Fruit fly (Drosophila melanogaster) whole organism, embryonic: ENCODE results near the gene mthl1.

Experiments
- CG12071 ChIP-seq: fragments of 200-800 bp; sonication (Bioruptor generic); optimal IDR thresholded peaks from 3 replicates; lab custom pipeline; 2018; ENCODE audit warnings: missing biosample characterization, mild to moderate bottlenecking, missing genetic modification characterization
- CG12219 ChIP-seq: fragments of 200-800 bp; sonication (Bioruptor generic); optimal IDR thresholded peaks from 3 replicates; lab custom pipeline; 2018; ENCODE audit warnings: missing biosample characterization, mild to moderate bottlenecking, missing genetic modification characterization
- CG12299 ChIP-seq: fragments of 200-800 bp; sonication (Bioruptor generic); optimal IDR thresholded peaks from 2 replicates; lab custom pipeline; 2018; ENCODE audit warnings: missing biosample characterization, mild to moderate bottlenecking, missing genetic modification characterization
- CG13894 ChIP-seq: fragments of 200-800 bp; sonication (Bioruptor generic); optimal IDR thresholded peaks from 3 replicates; lab custom pipeline; 2018; ENCODE audit warnings: missing biosample characterization, mild to moderate bottlenecking, missing genetic modification characterization, moderate library complexity
- CG15696 ChIP-seq: fragments of 200-800 bp; sonication (Bioruptor generic); optimal IDR thresholded peaks from 2 replicates; lab custom pipeline; 2019; ENCODE audit warnings: missing biosample characterization, mild to moderate bottlenecking, missing genetic modification characterization, moderate library complexity
- CG1602 ChIP-seq: fragments of 200-800 bp; sonication (Bioruptor generic); optimal IDR thresholded peaks from 3 replicates; lab custom pipeline; 2016; ENCODE audit warnings: missing biosample characterization, missing genetic modification characterization
- CG1603 ChIP-seq: fragments of 200-800 bp; sonication (Bioruptor generic); optimal IDR thresholded peaks from 2 replicates; lab custom pipeline; 2019; ENCODE audit warnings: missing biosample characterization, mild to moderate bottlenecking, missing genetic modification characterization, moderate library complexity
- CG16863 ChIP-seq: fragments of 200-800 bp; sonication (Bioruptor generic); optimal IDR thresholded peaks from 3 replicates; lab custom pipeline; 2016; ENCODE audit warnings: missing biosample characterization, missing genetic modification characterization
- CG2678 ChIP-seq: fragments of 200-800 bp; sonication (Bioruptor generic); optimal IDR thresholded peaks from 3 replicates; lab custom pipeline; 2019; ENCODE audit warnings: missing biosample characterization, mild to moderate bottlenecking, missing genetic modification characterization, moderate library complexity
- CG2712 ChIP-seq: fragments of 200-800 bp; optimal IDR thresholded peaks from 3 replicates; lab custom pipeline; 2019; ENCODE audit warnings: missing biosample characterization, mild to moderate bottlenecking, missing genetic modification characterization, moderate library complexity
- CG33557 ChIP-seq: fragments of 200-800 bp; sonication (Bioruptor generic); optimal IDR thresholded peaks from 2 replicates; lab custom pipeline; 2019; ENCODE audit warnings: missing biosample characterization, mild to moderate bottlenecking, missing genetic modification characterization, moderate library complexity
- CG34422 ChIP-seq: fragments of 200-800 bp; sonication (Bioruptor generic); IDR thresholded peaks from 3 replicates; pipeline ENCODE4 v1.3.6; 2022; ENCODE audit warnings: missing biosample characterization, missing genetic modification characterization
- CG6683 ChIP-seq: fragments of 200-800 bp; sonication (Bioruptor generic); optimal IDR thresholded peaks from 2 replicates; lab custom pipeline; 2017; ENCODE audit warnings: missing biosample characterization, mild to moderate bottlenecking, missing genetic modification characterization, missing genetic modification reagents
- CG6813 ChIP-seq: fragments of 200-800 bp; sonication (Bioruptor generic); optimal IDR thresholded peaks from 2 replicates; lab custom pipeline; 2017; ENCODE audit warnings: missing biosample characterization, missing genetic modification characterization, mild to moderate bottlenecking, moderate library complexity, missing genetic modification reagents
- CG7745 ChIP-seq: fragments of 200-800 bp; sonication (Bioruptor generic); optimal IDR thresholded peaks from 2 replicates; lab custom pipeline; 2018; ENCODE audit warnings: missing biosample characterization, mild to moderate bottlenecking, missing genetic modification characterization, moderate library complexity
- CG8281 ChIP-seq: fragments of 200-800 bp; sonication (Bioruptor generic); optimal IDR thresholded peaks from 2 replicates; lab custom pipeline; 2018; ENCODE audit warnings: missing biosample characterization, mild to moderate bottlenecking, missing genetic modification characterization, moderate library complexity
- CG9797 ChIP-seq: fragments of 200-800 bp; sonication (Bioruptor generic); optimal IDR thresholded peaks from 3 replicates; lab custom pipeline; 2018; ENCODE audit warnings: missing biosample characterization, mild to moderate bottlenecking, missing genetic modification characterization
- Dek ChIP-seq: fragments of 200-800 bp; sonication (Bioruptor generic); optimal IDR thresholded peaks from 3 replicates; lab custom pipeline; 2019; ENCODE audit warnings: missing biosample characterization, mild to moderate bottlenecking, missing genetic modification characterization, moderate library complexity
- Elba2 ChIP-seq: fragments of 200-800 bp; sonication (Bioruptor generic); optimal IDR thresholded peaks from 3 replicates; lab custom pipeline; 2016; ENCODE audit warnings: missing biosample characterization, missing genetic modification characterization
- HmgD ChIP-seq: fragments of 200-800 bp; sonication (Bioruptor generic); optimal IDR thresholded peaks from 3 replicates; lab custom pipeline; 2016; ENCODE audit warnings: missing biosample characterization, missing genetic modification characterization
- Hmr ChIP-seq: fragments of 200-800 bp; sonication (Bioruptor generic); optimal IDR thresholded peaks from 3 replicates; lab custom pipeline; 2017; ENCODE audit warnings: mild to moderate bottlenecking, missing biosample characterization, missing genetic modification reagents, missing genetic modification characterization
- Med ChIP-seq: fragments of 200-800 bp; sonication (Bioruptor generic); peaks from one replicate; lab custom pipeline; 2016; ENCODE audit warnings: missing biosample characterization, missing genetic modification characterization, mild to moderate bottlenecking, inconsistent platforms, moderate library complexity
- Neu2 ChIP-seq: fragments of 200-800 bp; sonication (Bioruptor generic); optimal IDR thresholded peaks from 3 replicates; lab custom pipeline; 2016; ENCODE audit warnings: missing biosample characterization, missing genetic modification characterization, borderline replicate concordance
- Nf-YC ChIP-seq: fragments of 200-800 bp; optimal IDR thresholded peaks from 3 replicates; lab custom pipeline; 2019; ENCODE audit warnings: missing biosample characterization, mild to moderate bottlenecking, missing genetic modification characterization, moderate library complexity
- Pdp1 ChIP-seq, 2 experiments: fragments of 200-800 bp; sonication (Bioruptor generic); optimal IDR thresholded peaks; 3 replicates each; lab custom pipeline; 2016; ENCODE audit warnings: missing biosample characterization in 2 of 2, missing genetic modification characterization in 2 of 2, mild to moderate bottlenecking in 1 of 2, moderate library complexity in 1 of 2
- Poxn ChIP-seq: fragments of 200-800 bp; sonication (Bioruptor generic); IDR thresholded peaks from 2 replicates; pipeline ENCODE4 v1.3.6; 2022; ENCODE audit warnings: missing biosample characterization, missing genetic modification characterization
- Six4 ChIP-seq: fragments of 200-800 bp; sonication (Bioruptor generic); optimal IDR thresholded peaks from 2 replicates; lab custom pipeline; 2016; ENCODE audit warnings: missing biosample characterization, missing genetic modification characterization
- Stat92E ChIP-seq, 3 experiments: fragments of >200 bp in 2 of 3; fragments of 200-800 bp in 1 of 3; sonication (Bioruptor generic) in 1 of 3; optimal IDR thresholded peaks; 2 replicates each; lab custom pipeline; 2017 to 2019; ENCODE audit warnings: missing biosample characterization in 3 of 3, missing genetic modification characterization in 3 of 3, mild to moderate bottlenecking in 1 of 3, moderate library complexity in 1 of 3
- Xrp1 ChIP-seq: fragments of 200-800 bp; sonication (Bioruptor generic); IDR thresholded peaks from 2 replicates; pipeline ENCODE4 v1.3.6; 2022; ENCODE audit warnings: missing biosample characterization, missing genetic modification characterization
- amos ChIP-seq: fragments of 200-800 bp; sonication (Bioruptor generic); IDR thresholded peaks from 2 replicates; pipeline ENCODE4 v1.3.6; 2022; ENCODE audit warnings: missing biosample characterization, missing genetic modification characterization; ENCODE audit not compliant: partially characterized antibody
- br ChIP-seq: fragments of >200 bp; optimal IDR thresholded peaks from 2 replicates; lab custom pipeline; 2017
- cg ChIP-seq: fragments of 200-800 bp; sonication (Bioruptor generic); optimal IDR thresholded peaks from 3 replicates; lab custom pipeline; 2019; ENCODE audit warnings: missing biosample characterization, mild to moderate bottlenecking, missing genetic modification characterization, moderate library complexity
- cwo ChIP-seq: fragments of 200-800 bp; sonication (Bioruptor generic); optimal IDR thresholded peaks from 3 replicates; lab custom pipeline; 2017; ENCODE audit warnings: missing biosample characterization, missing genetic modification characterization, mild to moderate bottlenecking, moderate library complexity, missing genetic modification reagents
- dm ChIP-seq: fragments of 200-800 bp; sonication (Bioruptor generic); optimal IDR thresholded peaks from 3 replicates; lab custom pipeline; 2016; ENCODE audit warnings: missing biosample characterization, missing genetic modification characterization
- gcm2 ChIP-seq: fragments of 200-800 bp; sonication (Bioruptor generic); optimal IDR thresholded peaks from 2 replicates; lab custom pipeline; 2016; ENCODE audit warnings: missing biosample characterization, missing genetic modification characterization
- grau ChIP-seq: fragments of 200-800 bp; optimal IDR thresholded peaks from 3 replicates; lab custom pipeline; 2019; ENCODE audit warnings: missing biosample characterization, mild to moderate bottlenecking, missing genetic modification characterization, moderate library complexity
- her ChIP-seq: fragments of 200-800 bp; sonication (Bioruptor generic); optimal IDR thresholded peaks from 2 replicates; lab custom pipeline; 2016; ENCODE audit warnings: missing biosample characterization, missing genetic modification characterization
- kni ChIP-seq: fragments of 200-800 bp; sonication (Bioruptor generic); optimal IDR thresholded peaks from 3 replicates; lab custom pipeline; 2017; ENCODE audit warnings: mild to moderate bottlenecking, missing biosample characterization, missing genetic modification reagents, missing genetic modification characterization
- p53 ChIP-seq: fragments of 200-800 bp; sonication (Bioruptor generic); optimal IDR thresholded peaks from 2 replicates; lab custom pipeline; 2016; ENCODE audit warnings: missing biosample characterization, missing genetic modification characterization
- pros ChIP-seq: fragments of 200-800 bp; sonication (Bioruptor generic); optimal IDR thresholded peaks from 3 replicates; lab custom pipeline; 2019; ENCODE audit warnings: missing biosample characterization, mild to moderate bottlenecking, missing genetic modification characterization, moderate library complexity
- rib ChIP-seq: fragments of 200-800 bp; sonication (Bioruptor generic); IDR thresholded peaks from 2 replicates; pipeline ENCODE4 v1.3.6; 2022; ENCODE audit warnings: missing biosample characterization, missing genetic modification characterization
- slou ChIP-seq: fragments of 200-800 bp; sonication (Bioruptor generic); optimal IDR thresholded peaks from 3 replicates; lab custom pipeline; 2016; ENCODE audit warnings: missing biosample characterization, missing genetic modification characterization
- so ChIP-seq: fragments of 200-800 bp; sonication (Bioruptor generic); IDR thresholded peaks from 3 replicates; pipeline ENCODE4 v1.3.6; 2022; ENCODE audit warnings: missing biosample characterization, missing genetic modification characterization
- ssp ChIP-seq: fragments of 200-800 bp; sonication (Bioruptor generic); IDR thresholded peaks from 2 replicates; pipeline ENCODE4 v1.3.6; 2022; ENCODE audit warnings: missing biosample characterization, missing genetic modification characterization
- stwl ChIP-seq: fragments of 200-800 bp; sonication (Bioruptor generic); optimal IDR thresholded peaks from 3 replicates; lab custom pipeline; 2018; ENCODE audit warnings: missing biosample characterization, mild to moderate bottlenecking, missing genetic modification characterization, moderate library complexity
- trem ChIP-seq: fragments of 200-800 bp; optimal IDR thresholded peaks from 3 replicates; lab custom pipeline; 2019; ENCODE audit warnings: missing biosample characterization, mild to moderate bottlenecking, missing genetic modification characterization, moderate library complexity
- vvl ChIP-seq: fragments of 200-800 bp; sonication (Bioruptor generic); IDR thresholded peaks from 2 replicates; pipeline ENCODE4 v1.3.6; 2022; ENCODE audit warnings: missing biosample characterization, missing genetic modification characterization
- yki ChIP-seq: fragments of >200 bp; optimal IDR thresholded peaks from 3 replicates; lab custom pipeline; 2018
- zen ChIP-seq: fragments of 200-800 bp; sonication (Bioruptor generic); optimal IDR thresholded peaks from 3 replicates; lab custom pipeline; 2018; ENCODE audit warnings: missing biosample characterization, mild to moderate bottlenecking, missing genetic modification characterization, moderate library complexity

The mthl1 gene

dm6 chrX:16655724-16656235, 15.0 kb downstream of the mthl1 start:
- 0 out of 2 replicates have a peak, but pooled peaks have one; percentile 22 for TF ChIP-seq Xrp1 (GFP tag; lab: Robert Waterston, UW)
- TF ChIP-seq rib: 0 out of 2 replicates have a peak, but pooled peaks have one; percentile 57
- TF ChIP-seq CG33557 (GFP tag; lab: Kevin White, UChicago): peak; percentile 51
- TF ChIP-seq p53 (GFP tag; lab: Kevin White, UChicago): no peak
- peak; percentile 29 for TF ChIP-seq zen (tag; lab: Kevin White, UChicago)
- peak; percentile 98 for TF ChIP-seq cwo (GFP tag; lab: Kevin White, UChicago)
- TF ChIP-seq slou (GFP tag; lab: Kevin White, UChicago): no peak
- peak; percentile 72 for TF ChIP-seq dm (GFP tag; lab: Kevin White, UChicago)
- peak; percentile 12 for TF ChIP-seq stwl (tag; lab: Kevin White, UChicago)
- TF ChIP-seq ssp (GFP tag; lab: Robert Waterston, UW): no peak
- TF ChIP-seq CG34422 (GFP tag; lab: Robert Waterston, UW): peak; percentile 82; the same call in 1 of the 3 replicates
- TF ChIP-seq CG15696 (tag; lab: Kevin White, UChicago): peak; percentile 16
- peak; percentile 72; the same call in 2 of the 3 replicates for TF ChIP-seq so (GFP tag; lab: Robert Waterston, UW)
- peak; percentile 41; the same call in 1 of the 2 replicates for TF ChIP-seq vvl (GFP tag; lab: Robert Waterston, UW)
- peak; percentile 2 for TF ChIP-seq HmgD (GFP tag; lab: Kevin White, UChicago)
- peak; percentile 45 for TF ChIP-seq CG2712 (tag; lab: Kevin White, UChicago)
- no peak for TF ChIP-seq CG1602 (GFP tag; lab: Kevin White, UChicago)
- TF ChIP-seq CG12071 (GFP tag; lab: Kevin White, UChicago): peak; percentile 41
- TF ChIP-seq her (GFP tag; lab: Kevin White, UChicago): peak; percentile 29
- TF ChIP-seq Elba2 (GFP tag; lab: Kevin White, UChicago): peak; percentile 97
- peak; percentile 90 for TF ChIP-seq Med
- TF ChIP-seq CG12219 (GFP tag; lab: Kevin White, UChicago): peak; percentile 41
- TF ChIP-seq CG8281 (tag; lab: Kevin White, UChicago): peak; percentile 4
- TF ChIP-seq cg: peak; percentile 90
- TF ChIP-seq CG16863 (GFP tag; lab: Kevin White, UChicago): no peak
- peak; percentile 67 for TF ChIP-seq CG13894
- TF ChIP-seq CG6813 (GFP tag; lab: Kevin White, UChicago): peak; percentile 24
- peak; percentile 73 for TF ChIP-seq Nf-YC (tag; lab: Kevin White, UChicago)
- peak; percentile 11 for TF ChIP-seq Hmr (GFP tag; lab: Kevin White, UChicago)
- TF ChIP-seq CG9797 (GFP tag; lab: Kevin White, UChicago): no peak
- TF ChIP-seq CG6683 (GFP tag; lab: Kevin White, UChicago): peak; percentile 32
- peak; percentile 52 for TF ChIP-seq pros (GFP tag; lab: Kevin White, UChicago)
- TF ChIP-seq amos (GFP tag; lab: Robert Waterston, UW): peak; percentile 22; the same call in 1 of the 2 replicates
- no peak for TF ChIP-seq Poxn (GFP tag; lab: Robert Waterston, UW)
- no peak for TF ChIP-seq yki (lab: Kevin White, UChicago)
- peak; percentile 72 for TF ChIP-seq CG7745 (tag; lab: Kevin White, UChicago)
- TF ChIP-seq CG12299 (tag; lab: Kevin White, UChicago): peak; percentile 59
- peak; percentile 16 for TF ChIP-seq trem
- peak; percentile 39 for TF ChIP-seq CG2678 (tag; lab: Kevin White, UChicago)
- peak in 1 of 3 experiments; percentile 11 for TF ChIP-seq Stat92E (GFP tag; optimal IDR thresholded peaks at IDR 0.05; lab: Kevin White, UChicago)
- peak; percentile 3 for TF ChIP-seq grau (tag; lab: Kevin White, UChicago)
- TF ChIP-seq br (lab: Kevin White, UChicago): no peak
- TF ChIP-seq gcm2 (GFP tag; lab: Kevin White, UChicago): no peak
- TF ChIP-seq Dek: no peak
- TF ChIP-seq kni: peak; percentile 82
- peak; percentile 5 for TF ChIP-seq CG1603
- TF ChIP-seq Pdp1 (GFP tag; optimal IDR thresholded peaks at IDR 0.05; lab: Kevin White, UChicago): peak in 1 of 2 experiments; percentile 47
- no peak for TF ChIP-seq Neu2 (GFP tag; lab: Kevin White, UChicago)
- TF ChIP-seq Six4 (GFP tag; lab: Kevin White, UChicago): peak; percentile 48
